Fruit fly (Drosophila melanogaster) whole organism, embryonic: ENCODE measurements around the gene wcy.

Experiments
- Blimp-1 ChIP-seq: fragments of 200-800 bp; sonication (Bioruptor generic); optimal IDR thresholded peaks from 3 replicates; lab custom pipeline; 2018; ENCODE audit warnings: missing biosample characterization, missing genetic modification characterization, mild to moderate bottlenecking, moderate library complexity, missing genetic modification reagents
- CG10321 ChIP-seq: fragments of 200-800 bp; sonication (Bioruptor generic); IDR thresholded peaks from 2 replicates; pipeline ENCODE4 v1.3.6; 2022; ENCODE audit warnings: missing biosample characterization, missing genetic modification characterization
- CG11695 ChIP-seq: fragments of 200-800 bp; sonication (Bioruptor generic); IDR thresholded peaks from 3 replicates; pipeline ENCODE4 v1.3.6; 2022; ENCODE audit warnings: missing biosample characterization, missing genetic modification characterization
- CG12155 ChIP-seq: fragments of 200-800 bp; sonication (Bioruptor generic); optimal IDR thresholded peaks from 3 replicates; lab custom pipeline; 2016; ENCODE audit warnings: missing biosample characterization, missing genetic modification characterization
- CG12236 ChIP-seq: fragments of 200-800 bp; sonication (Bioruptor generic); optimal IDR thresholded peaks from 2 replicates; lab custom pipeline; 2016; ENCODE audit warnings: missing biosample characterization, missing genetic modification characterization
- CG17361 ChIP-seq: fragments of 200-800 bp; sonication (Bioruptor generic); IDR thresholded peaks from 3 replicates; pipeline ENCODE4 v1.3.6; 2022; ENCODE audit warnings: missing biosample characterization, missing genetic modification characterization
- CG2889 ChIP-seq: fragments of 200-800 bp; sonication (Bioruptor generic); IDR thresholded peaks from 3 replicates; pipeline ENCODE4 v1.3.6; 2022; ENCODE audit warnings: missing biosample characterization, missing genetic modification characterization
- CG30020 ChIP-seq: fragments of 200-800 bp; optimal IDR thresholded peaks from 2 replicates; lab custom pipeline; 2019; ENCODE audit warnings: missing biosample characterization, mild to moderate bottlenecking, missing genetic modification characterization, moderate library complexity
- CG3163 ChIP-seq: fragments of 200-800 bp; sonication (Bioruptor generic); optimal IDR thresholded peaks from 3 replicates; lab custom pipeline; 2016; ENCODE audit warnings: missing biosample characterization, missing genetic modification characterization
- CG34376 ChIP-seq: fragments of 200-800 bp; sonication (Bioruptor generic); optimal IDR thresholded peaks from 2 replicates; lab custom pipeline; 2018; ENCODE audit warnings: missing biosample characterization, mild to moderate bottlenecking, missing genetic modification characterization
- CG3847 ChIP-seq: fragments of 200-800 bp; sonication (Bioruptor generic); IDR thresholded peaks from 2 replicates; pipeline ENCODE4 v1.3.6; 2022; ENCODE audit warnings: missing biosample characterization, missing genetic modification characterization
- CG6272 ChIP-seq: fragments of 200-800 bp; sonication (Bioruptor generic); IDR thresholded peaks from 2 replicates; pipeline ENCODE4 v1.3.6; 2022; ENCODE audit warnings: missing biosample characterization, missing genetic modification characterization
- CG6854 ChIP-seq: fragments of 200-800 bp; sonication (Bioruptor generic); optimal IDR thresholded peaks from 3 replicates; lab custom pipeline; 2017; ENCODE audit warnings: missing biosample characterization, mild to moderate bottlenecking, missing genetic modification characterization
- CG7372 ChIP-seq: fragments of 200-800 bp; sonication (Bioruptor generic); IDR thresholded peaks from 2 replicates; pipeline ENCODE4 v1.3.6; 2022; ENCODE audit warnings: missing biosample characterization, missing genetic modification characterization
- CG8388 ChIP-seq: fragments of 200-800 bp; sonication (Bioruptor generic); optimal IDR thresholded peaks from 2 replicates; lab custom pipeline; 2019; ENCODE audit warnings: missing biosample characterization, mild to moderate bottlenecking, missing genetic modification characterization, moderate library complexity
- CG8924 ChIP-seq: fragments of 200-800 bp; optimal IDR thresholded peaks from 3 replicates; lab custom pipeline; 2019; ENCODE audit warnings: missing biosample characterization, mild to moderate bottlenecking, missing genetic modification characterization, moderate library complexity
- CG9609 ChIP-seq: fragments of 200-800 bp; sonication (Bioruptor generic); optimal IDR thresholded peaks from 3 replicates; lab custom pipeline; 2016; ENCODE audit warnings: missing biosample characterization, missing genetic modification characterization
- CG9797 ChIP-seq: fragments of 200-800 bp; sonication (Bioruptor generic); optimal IDR thresholded peaks from 3 replicates; lab custom pipeline; 2018; ENCODE audit warnings: missing biosample characterization, mild to moderate bottlenecking, missing genetic modification characterization
- CG9817 ChIP-seq: fragments of 200-800 bp; sonication (Bioruptor generic); optimal IDR thresholded peaks from 2 replicates; lab custom pipeline; 2018; ENCODE audit warnings: missing biosample characterization, mild to moderate bottlenecking, missing genetic modification characterization, moderate library complexity
- Doc3 ChIP-seq: fragments of 200-800 bp; sonication (Bioruptor generic); IDR thresholded peaks from 3 replicates; pipeline ENCODE4 v1.3.6; 2022; ENCODE audit warnings: missing biosample characterization, missing genetic modification characterization; ENCODE audit not compliant: partially characterized antibody
- Fer2 ChIP-seq: fragments of 200-800 bp; sonication (Bioruptor generic); optimal IDR thresholded peaks from 2 replicates; lab custom pipeline; 2018; ENCODE audit warnings: missing biosample characterization, mild to moderate bottlenecking, missing genetic modification characterization, moderate library complexity
- HLH4C ChIP-seq: fragments of 200-800 bp; sonication (Bioruptor generic); IDR thresholded peaks from 3 replicates; pipeline ENCODE4 v1.3.6; 2022; ENCODE audit warnings: missing biosample characterization, missing genetic modification characterization; ENCODE audit not compliant: partially characterized antibody
- HmgZ ChIP-seq: fragments of 200-800 bp; sonication (Bioruptor generic); optimal IDR thresholded peaks from 2 replicates; lab custom pipeline; 2018; ENCODE audit warnings: missing biosample characterization, mild to moderate bottlenecking, missing genetic modification characterization
- Hr78 ChIP-seq, 2 experiments: fragments of 200-800 bp in 1 of 2; fragments of >200 bp in 1 of 2; sonication (Bioruptor generic) in 1 of 2; optimal IDR thresholded peaks; 2 replicates each; lab custom pipeline; 2017 to 2019; ENCODE audit warnings: missing biosample characterization in 2 of 2, missing genetic modification characterization in 2 of 2, mild to moderate bottlenecking in 1 of 2, moderate library complexity in 1 of 2
- MESR4 ChIP-seq: fragments of 200-800 bp; sonication (Bioruptor generic); optimal IDR thresholded peaks from 2 replicates; lab custom pipeline; 2018; ENCODE audit warnings: missing biosample characterization, mild to moderate bottlenecking, missing genetic modification characterization, moderate library complexity
- Mad ChIP-seq: fragments of 200-800 bp; sonication (Bioruptor generic); optimal IDR thresholded peaks from 2 replicates; lab custom pipeline; 2016; ENCODE audit warnings: missing biosample characterization, missing genetic modification characterization
- ase ChIP-seq: fragments of 200-800 bp; sonication (Bioruptor generic); IDR thresholded peaks from 3 replicates; pipeline ENCODE4 v1.3.6; 2022; ENCODE audit warnings: missing biosample characterization, missing genetic modification characterization
- bcd ChIP-seq: fragments of 200-800 bp; sonication (Bioruptor generic); optimal IDR thresholded peaks from 2 replicates; lab custom pipeline; 2017; ENCODE audit warnings: missing biosample characterization, mild to moderate bottlenecking, missing genetic modification characterization
- br ChIP-seq: fragments of >200 bp; optimal IDR thresholded peaks from 2 replicates; lab custom pipeline; 2017
- btn ChIP-seq: fragments of 200-800 bp; sonication (Bioruptor generic); optimal IDR thresholded peaks from 2 replicates; lab custom pipeline; 2016; ENCODE audit warnings: missing biosample characterization, missing genetic modification characterization
- cad ChIP-seq: fragments of >200 bp; optimal IDR thresholded peaks from 2 replicates; lab custom pipeline; 2017; ENCODE audit warnings: missing biosample characterization, missing genetic modification characterization
- cas ChIP-seq: fragments of 200-800 bp; sonication (Bioruptor generic); IDR thresholded peaks from 2 replicates; pipeline ENCODE4 v1.3.6; 2022; ENCODE audit warnings: missing biosample characterization, missing genetic modification characterization
- esg ChIP-seq: fragments of 200-800 bp; sonication (Bioruptor generic); conservative IDR thresholded peaks from 2 replicates; pipeline ENCODE4 v1.3.6; 2022; ENCODE audit warnings: missing biosample characterization, missing genetic modification characterization
- eve ChIP-seq, 2 experiments: fragments of >200 bp; optimal IDR thresholded peaks; 2 replicates each; lab custom pipeline; 2017; ENCODE audit warnings: missing biosample characterization in 2 of 2, missing genetic modification characterization in 2 of 2
- eyg ChIP-seq: fragments of 200-800 bp; sonication (Bioruptor generic); optimal IDR thresholded peaks from 3 replicates; lab custom pipeline; 2016; ENCODE audit warnings: missing biosample characterization, missing genetic modification characterization
- ken ChIP-seq: fragments of 200-800 bp; sonication (Bioruptor generic); IDR thresholded peaks from 3 replicates; pipeline ENCODE4 v1.3.6; 2022; ENCODE audit warnings: missing biosample characterization, missing genetic modification characterization
- kni ChIP-seq: fragments of 200-800 bp; sonication (Bioruptor generic); optimal IDR thresholded peaks from 3 replicates; lab custom pipeline; 2017; ENCODE audit warnings: mild to moderate bottlenecking, missing biosample characterization, missing genetic modification reagents, missing genetic modification characterization
- lov ChIP-seq, 2 experiments: fragments of 200-800 bp in 1 of 2; fragments of >200 bp in 1 of 2; sonication (Bioruptor generic) in 1 of 2; IDR thresholded peaks in 1 of 2; optimal IDR thresholded peaks in 1 of 2; 2 replicates in 1 of 2; 3 replicates in 1 of 2; pipeline versions ENCODE4 v1.3.6 to Lab custom; 2017 to 2022; ENCODE audit warnings: missing biosample characterization in 1 of 2, missing genetic modification characterization in 1 of 2
- mam ChIP-seq: fragments of 200-800 bp; sonication (Bioruptor generic); optimal IDR thresholded peaks from 3 replicates; lab custom pipeline; 2016; ENCODE audit warnings: missing biosample characterization, missing genetic modification characterization
- odd ChIP-seq: fragments of 200-800 bp; sonication (Bioruptor generic); optimal IDR thresholded peaks from 2 replicates; lab custom pipeline; 2017; ENCODE audit warnings: missing biosample characterization, mild to moderate bottlenecking, missing genetic modification characterization
- pan ChIP-seq, 4 experiments: fragments of >200 bp in 3 of 4; fragments of 200-800 bp in 1 of 4; sonication (Bioruptor generic) in 1 of 4; optimal IDR thresholded peaks in 3 of 4; IDR thresholded peaks in 1 of 4; 2 replicates each; pipeline versions ENCODE4 v1.3.6 to Lab custom; 2017 to 2022; ENCODE audit warnings: missing biosample characterization in 2 of 4, missing genetic modification characterization in 2 of 4, mixed read lengths in 1 of 4
- pnt ChIP-seq: fragments of 200-800 bp; sonication (Bioruptor generic); optimal IDR thresholded peaks from 3 replicates; lab custom pipeline; 2016; ENCODE audit warnings: missing biosample characterization, missing genetic modification characterization
- psq ChIP-seq: fragments of 200-800 bp; sonication (Bioruptor generic); optimal IDR thresholded peaks from 2 replicates; lab custom pipeline; 2017; ENCODE audit warnings: missing biosample characterization, missing genetic modification characterization
- sd ChIP-seq: fragments of 200-800 bp; sonication (Bioruptor generic); optimal IDR thresholded peaks from 3 replicates; lab custom pipeline; 2018; ENCODE audit warnings: missing biosample characterization, mild to moderate bottlenecking, missing genetic modification characterization, moderate library complexity
- sens ChIP-seq: fragments of 200-800 bp; sonication (Bioruptor generic); peaks from one replicate; lab custom pipeline; 2016; ENCODE audit warnings: missing biosample characterization, missing genetic modification characterization
- sens-2 ChIP-seq: fragments of 200-800 bp; sonication (Bioruptor generic); IDR thresholded peaks from 2 replicates; pipeline ENCODE4 v1.3.6; 2022; ENCODE audit warnings: missing biosample characterization, missing genetic modification characterization
- toy ChIP-seq: fragments of 200-800 bp; sonication (Bioruptor generic); IDR thresholded peaks from 2 replicates; pipeline ENCODE4 v1.3.6; 2022; ENCODE audit warnings: missing biosample characterization, missing genetic modification characterization
- ttk ChIP-seq: fragments of 200-800 bp; sonication (Bioruptor generic); IDR thresholded peaks from 2 replicates; pipeline ENCODE4 v2.1.2; 2022; ENCODE audit warnings: missing biosample characterization, missing genetic modification characterization

The wcy gene

DNA sequence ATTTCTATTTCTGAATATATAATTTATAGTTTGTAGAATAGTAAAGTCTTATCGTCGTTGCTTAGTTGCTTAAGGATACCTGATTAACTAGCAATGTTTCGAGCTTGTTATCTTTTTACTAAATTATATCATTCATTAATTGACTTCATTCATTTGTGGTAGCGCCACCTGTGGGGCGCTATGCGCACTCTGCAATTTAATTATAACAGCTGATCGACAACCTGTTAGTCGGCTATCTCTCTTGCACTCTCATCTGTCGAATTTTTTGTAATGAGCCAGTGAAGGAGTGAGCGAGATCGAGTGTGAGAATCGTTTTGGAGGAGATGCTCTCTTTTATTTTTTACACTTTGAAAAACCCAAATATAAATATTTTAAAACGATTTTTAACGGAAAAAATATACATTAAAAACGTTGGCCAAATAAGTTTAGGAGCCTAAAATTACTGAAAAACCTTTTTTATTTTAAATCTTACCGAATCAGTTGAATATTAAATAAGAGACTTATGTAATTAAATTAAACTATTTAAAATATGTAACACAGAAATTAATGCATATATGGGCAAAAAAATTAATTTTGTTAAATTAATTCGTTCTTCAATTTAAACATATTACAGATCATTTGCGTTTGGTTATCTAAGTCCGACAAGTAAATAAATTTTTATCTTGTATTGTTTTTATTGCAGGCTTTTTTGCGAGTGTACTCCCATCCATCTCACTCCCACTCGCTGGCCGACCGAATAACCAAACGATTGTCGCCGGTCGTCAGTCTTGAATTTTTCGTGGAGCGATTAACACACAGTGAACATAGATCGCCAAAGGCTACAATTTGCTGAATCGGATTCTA, 13.6 kb upstream of the wcy start, which contains the start of the genes CG16700 and CG4991 (continued):
- TF ChIP-seq toy (GFP tag; lab: Robert Waterston, UW) (0 out of 2 replicates have a peak, but pooled peaks have one; percentile 27), CG10321 (GFP tag; lab: Robert Waterston, UW) (no peak; the same call in 1 of the 2 replicates), CG9817 (tag; lab: Kevin White, UChicago) (peak; percentile 67), cad (GFP tag; lab: Kevin White, UChicago) (no peak), CG12236 (no peak), CG2889 (GFP tag; lab: Robert Waterston, UW) (no peak), sens (GFP tag; lab: Kevin White, UChicago) (peak; percentile 86), odd (peak; percentile 74), MESR4 (GFP tag; lab: Kevin White, UChicago) (no peak), cas (no peak), CG6854 (GFP tag; lab: Kevin White, UChicago) (peak; percentile 72), eyg (GFP tag; lab: Kevin White, UChicago) (no peak), Fer2 (tag; lab: Kevin White, UChicago) (peak; percentile 45), eve (GFP tag; optimal IDR thresholded peaks at IDR 0.05; lab: Kevin White, UChicago) (peak in 1 of 2 experiments; percentile 69), CG11695 (GFP tag; lab: Robert Waterston, UW) (peak; percentile 74), CG9797 (GFP tag; lab: Kevin White, UChicago) (no peak), esg (GFP tag; lab: Robert Waterston, UW) (peak; percentile 60), ken (GFP tag; lab: Robert Waterston, UW) (no peak), Hr78 (GFP tag; optimal IDR thresholded peaks at IDR 0.05; lab: Kevin White, UChicago) (peak in 1 of 2 experiments; percentile 71), kni (GFP tag; lab: Kevin White, UChicago) (no peak), CG34376 (no peak), br (no peak), mam (GFP tag; lab: Kevin White, UChicago) (peak; percentile 44), ttk (GFP tag; lab: Robert Waterston, UW) (peak; percentile 62), HmgZ (tag; lab: Kevin White, UChicago) (peak; percentile 3), Doc3 (GFP tag; lab: Robert Waterston, UW) (no peak), CG8388 (GFP tag; lab: Kevin White, UChicago) (peak; percentile 77), CG3163 (no peak), CG30020 (tag; lab: Kevin White, UChicago) (peak; percentile 69), CG9609 (GFP tag; lab: Kevin White, UChicago) (no peak), ase (GFP tag; lab: Robert Waterston, UW) (peak; percentile 59; the same call in 2 of the 3 replicates), btn (no peak), pan (optimal IDR thresholded peaks at IDR 0.05; lab: Kevin White, UChicago) (no peak), pan (GFP tag; optimal IDR thresholded peaks at IDR 0.05 in 1 of 2, IDR thresholded peaks at IDR 0.05 in 1 of 2) (peak in 1 of 2 experiments; percentile 70), sens-2 (GFP tag; lab: Robert Waterston, UW) (peak; percentile 42; the same call in 1 of the 2 replicates), bcd (GFP tag; lab: Kevin White, UChicago) (peak; percentile 85), CG17361 (GFP tag; lab: Robert Waterston, UW) (peak; percentile 96), Mad (no peak), HLH4C (GFP tag; lab: Robert Waterston, UW) (no peak), Blimp-1 (peak; percentile 75), CG7372 (GFP tag; lab: Robert Waterston, UW) (peak; percentile 67), CG12155 (GFP tag; lab: Kevin White, UChicago) (peak; percentile 66), CG8924 (peak; percentile 91), CG6272 (GFP tag; lab: Robert Waterston, UW) (peak; percentile 32; the same call in 1 of the 2 replicates), sd (tag; lab: Kevin White, UChicago) (peak; percentile 98), lov (optimal IDR thresholded peaks at IDR 0.05; lab: Kevin White, UChicago) (no peak), lov (GFP tag; IDR thresholded peaks at IDR 0.05; lab: Robert Waterston, UW) (0 out of 3 replicates have a peak, but pooled peaks have one; percentile 28), CG3847 (GFP tag; lab: Robert Waterston, UW) (peak; percentile 71), psq (peak; percentile 53), pnt (GFP tag; lab: Kevin White, UChicago) (no peak)
